Worm (Caenorhabditis elegans): ENCODE data around the gene Y45F10B.3.
A peak's percentile ranks its signal among the peaks of the same experiment; 100 is the strongest.

ce11 chrIV:13601973-13602669, 8.7 kb downstream of the Y45F10B.3 start, which contains the start of gene Y45F10B.59:
- no peak for TF ChIP-seq nhr-76 (tag; optimal IDR thresholded peaks at IDR 0.05)
- no peak for TF ChIP-seq unc-62 (GFP tag; optimal IDR thresholded peaks at IDR 0.05)
- no peak for TF ChIP-seq fos-1 (tag; optimal IDR thresholded peaks at IDR 0.05)
- TF ChIP-seq lin-14 (GFP tag; optimal IDR thresholded peaks at IDR 0.05), result no peak
- peak; percentile 86 for TF ChIP-seq snpc-4 (tag; optimal IDR thresholded peaks at IDR 0.05)
- TF ChIP-seq nhr-237 (tag; optimal IDR thresholded peaks at IDR 0.05), result no peak
- no peak for TF ChIP-seq lsy-2 (tag; optimal IDR thresholded peaks at IDR 0.05)

All from whole organism, L1 larva.